Worm (Caenorhabditis elegans) whole organism, mixed stage, embryonic: ENCODE results near the gene W03C9.1.

Experiments
- mls-2 ChIP-seq: sonication (generic microtip); optimal IDR thresholded peaks from 2 replicates; lab custom pipeline; 2016; ENCODE audit warnings: mild to moderate bottlenecking, missing genetic modification characterization, moderate library complexity, missing compliant biosample characterization
- nhr-76 ChIP-seq: sonication (generic microtip); optimal IDR thresholded peaks from 2 replicates; lab custom pipeline; 2017; ENCODE audit warnings: missing biosample characterization, missing genetic modification characterization
- pha-4 ChIP-seq: fragments of 150-350 bp; optimal IDR thresholded peaks from 2 replicates; lab custom pipeline; 2018; ENCODE audit warnings: missing biosample characterization, missing genetic modification reagents, missing genetic modification characterization
- unc-120 ChIP-seq: sonication (generic microtip); optimal IDR thresholded peaks from 2 replicates; lab custom pipeline; 2017; ENCODE audit warnings: missing genetic modification characterization, missing compliant biosample characterization; ENCODE audit not compliant: poor library complexity, severe bottlenecking
- unc-39 ChIP-seq: fragments of 150-350 bp; optimal IDR thresholded peaks from 2 replicates; lab custom pipeline; 2014; ENCODE audit warnings: missing biosample characterization, missing genetic modification characterization
- ztf-11 ChIP-seq: fragments of 150-350 bp; optimal IDR thresholded peaks from 2 replicates; lab custom pipeline; 2014; ENCODE audit warnings: missing biosample characterization, missing genetic modification characterization

DNA sequence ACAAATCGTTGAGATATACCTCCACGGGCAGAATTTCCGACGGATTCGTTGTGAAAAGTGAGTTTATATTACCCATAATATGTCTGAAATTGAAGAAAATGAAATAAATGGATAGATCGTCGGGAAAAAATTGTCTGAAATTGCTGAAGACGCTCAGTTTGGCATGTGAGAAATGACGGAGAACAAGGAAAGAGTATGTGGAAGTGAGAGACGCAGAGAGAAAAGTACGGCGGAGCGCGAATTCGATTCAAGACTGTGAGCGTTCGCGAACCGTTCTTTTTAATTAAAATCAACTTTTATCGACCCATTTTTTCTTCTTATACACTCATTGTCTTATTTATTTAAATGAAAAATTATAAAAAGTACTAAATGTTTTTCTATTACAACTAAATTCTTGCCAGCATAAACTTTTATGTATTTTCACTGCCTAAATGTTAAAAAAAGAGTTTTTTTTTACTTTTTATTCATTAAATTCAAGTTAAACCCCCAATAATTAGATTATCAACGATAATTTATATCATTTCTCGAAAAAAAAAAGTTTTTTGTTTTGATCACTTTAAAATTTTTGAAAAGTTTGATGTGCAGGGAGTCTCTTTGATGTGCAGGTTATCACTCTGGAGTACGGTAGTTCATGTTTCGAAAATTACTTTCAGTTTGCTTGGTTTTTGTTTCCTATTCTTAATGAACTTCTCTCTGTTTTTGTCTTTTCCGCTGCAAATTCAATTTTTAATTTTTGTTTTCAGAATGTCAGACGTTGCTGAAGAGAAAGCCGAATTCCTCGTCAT lies 46.0 kb downstream of the W03C9.1 start, which contains the start of the genes vps-15 and hmg-12:
- TF ChIP-seq unc-39 (tag; lab: Kevin White, UChicago) (no peak), ztf-11 (tag; lab: Kevin White, UChicago) (no peak), unc-120 (tag; lab: Kevin White, UChicago) (no peak), mls-2 (tag; lab: Kevin White, UChicago) (no peak), nhr-76 (tag; lab: Kevin White, UChicago) (no peak), pha-4 (tag; lab: Kevin White, UChicago) (no peak)
